Worm (Caenorhabditis elegans): ENCODE results near the gene cytb-5.1.

ce11 chrX:14000198-14000748, 1.5 kb upstream of the cytb-5.1 start:
- no peak for TF ChIP-seq W03F9.2 (tag; optimal IDR thresholded peaks at IDR 0.05)
- TF ChIP-seq dao-5 (tag; optimal IDR thresholded peaks at IDR 0.05), result no peak
- TF ChIP-seq him-1 (tag; optimal IDR thresholded peaks at IDR 0.05), result no peak

Measured in whole organism, L4/young adult.